Worm (Caenorhabditis elegans) whole organism, young adult: ENCODE results near the gene C01G6.9.
A peak's percentile ranks its signal among the peaks of the same experiment; 100 is the strongest.

Source experiments
- B0336.3 ChIP-seq: fragments of 200-800 bp; sonication (Bioruptor generic); IDR thresholded peaks from 2 replicates; pipeline ENCODE4 v1.3.6; 2022; ENCODE audit warnings: missing genetic modification characterization, missing compliant biosample characterization
- C06A6.2 ChIP-seq: fragments of 200-800 bp; sonication (Bioruptor generic); conservative IDR thresholded peaks from 2 replicates; pipeline ENCODE4 v1.3.6; 2022; ENCODE audit warnings: missing genetic modification characterization, missing compliant biosample characterization
- T07F8.4 ChIP-seq: sonication (generic microtip); optimal IDR thresholded peaks from 2 replicates; lab custom pipeline; 2016; ENCODE audit warnings: mild to moderate bottlenecking, missing genetic modification characterization, moderate library complexity, missing compliant biosample characterization
- Y53G8AR.9 ChIP-seq: fragments of 200-800 bp; sonication (Bioruptor generic); conservative IDR thresholded peaks from 2 replicates; pipeline ENCODE4 v1.3.6; 2022; ENCODE audit warnings: missing genetic modification reagents, missing genetic modification characterization, missing compliant biosample characterization
- atf-7 ChIP-seq: sonication (generic microtip); optimal IDR thresholded peaks from 2 replicates; lab custom pipeline; 2017; ENCODE audit warnings: mild to moderate bottlenecking, missing genetic modification characterization, missing compliant biosample characterization
- athp-1 ChIP-seq: sonication (generic microtip); optimal IDR thresholded peaks from 2 replicates; lab custom pipeline; 2017; ENCODE audit warnings: mild to moderate bottlenecking, missing genetic modification characterization, missing compliant biosample characterization
- cebp-1 ChIP-seq, 2 experiments: fragments of 200-800 bp in 1 of 2; sonication (Bioruptor generic) in 1 of 2; sonication (generic microtip) in 1 of 2; IDR thresholded peaks in 1 of 2; optimal IDR thresholded peaks in 1 of 2; 2 replicates each; pipeline versions ENCODE4 v1.3.6 to Lab custom; 2017 to 2022; ENCODE audit warnings: missing compliant biosample characterization in 2 of 2, missing genetic modification characterization in 2 of 2, mild to moderate bottlenecking in 1 of 2, missing genetic modification reagents in 1 of 2, moderate library complexity in 1 of 2
- ceh-27 ChIP-seq: fragments of 200-800 bp; sonication (Bioruptor generic); optimal IDR thresholded peaks from 2 replicates; lab custom pipeline; 2018; ENCODE audit warnings: mild to moderate bottlenecking, missing genetic modification characterization, moderate library complexity, missing compliant biosample characterization
- gei-17 ChIP-seq: fragments of 200-800 bp; sonication (Bioruptor generic); optimal IDR thresholded peaks from 2 replicates; lab custom pipeline; 2018; ENCODE audit warnings: mild to moderate bottlenecking, missing genetic modification characterization, missing compliant biosample characterization
- him-1 ChIP-seq: sonication (generic microtip); optimal IDR thresholded peaks from 2 replicates; lab custom pipeline; 2016; ENCODE audit warnings: missing genotype, missing genetic modification reagents, missing genetic modification characterization, missing compliant biosample characterization
- hmg-1.2 ChIP-seq: fragments of 200-800 bp; sonication (Bioruptor generic); IDR thresholded peaks from 2 replicates; pipeline ENCODE4 v1.3.6; 2022; ENCODE audit warnings: missing genetic modification reagents, missing genetic modification characterization, missing compliant biosample characterization
- hmg-20 ChIP-seq: fragments of 200-800 bp; sonication (Bioruptor generic); IDR thresholded peaks from 2 replicates; pipeline ENCODE4 v1.3.6; 2022; ENCODE audit warnings: missing genetic modification reagents, missing genetic modification characterization, missing compliant biosample characterization
- hrde-1 ChIP-seq: sonication (generic microtip); optimal IDR thresholded peaks from 2 replicates; lab custom pipeline; 2016; ENCODE audit warnings: missing genetic modification characterization, mild to moderate bottlenecking, missing compliant biosample characterization, moderate library complexity, missing genotype, missing genetic modification reagents, borderline replicate concordance
- lag-1 ChIP-seq: fragments of 200-800 bp; sonication (Bioruptor generic); IDR thresholded peaks from 2 replicates; pipeline ENCODE4 v1.3.6; 2022; ENCODE audit warnings: missing genetic modification reagents, missing genetic modification characterization, missing compliant biosample characterization
- let-526 ChIP-seq: fragments of 200-800 bp; sonication (Bioruptor generic); IDR thresholded peaks from 2 replicates; pipeline ENCODE4 v1.3.6; 2022; ENCODE audit warnings: missing genetic modification reagents, missing genetic modification characterization, missing compliant biosample characterization
- let-607 ChIP-seq, 2 experiments: fragments of 200-800 bp in 1 of 2; sonication (Bioruptor generic) in 1 of 2; sonication (generic microtip) in 1 of 2; optimal IDR thresholded peaks; 2 replicates each; lab custom pipeline; 2016 to 2018; ENCODE audit warnings: mild to moderate bottlenecking in 2 of 2, missing compliant biosample characterization in 2 of 2, missing genetic modification characterization in 2 of 2, moderate library complexity in 2 of 2, missing genotype in 1 of 2
- lin-35 ChIP-seq, 3 experiments: fragments of 150-350 bp in 2 of 3; sonication (generic microtip) in 1 of 3; optimal IDR thresholded peaks; 2 replicates each; lab custom pipeline; 2014 to 2018; ENCODE audit warnings: missing biosample characterization in 3 of 3, missing genetic modification characterization in 3 of 3, missing genetic modification reagents in 3 of 3
- lin-54 ChIP-seq: fragments of 200-800 bp; sonication (Bioruptor generic); optimal IDR thresholded peaks from 2 replicates; lab custom pipeline; 2018; ENCODE audit warnings: mild to moderate bottlenecking, missing genetic modification characterization, missing compliant biosample characterization
- mxl-1 ChIP-seq: sonication (generic microtip); optimal IDR thresholded peaks from 2 replicates; lab custom pipeline; 2016; ENCODE audit warnings: missing genetic modification characterization, missing compliant biosample characterization
- nfya-1 ChIP-seq: sonication (generic microtip); optimal IDR thresholded peaks from 2 replicates; lab custom pipeline; 2017; ENCODE audit warnings: antibody characterized with exemption, missing compliant biosample characterization, missing genetic modification characterization, borderline replicate concordance; ENCODE audit not compliant: insufficient read depth
- nhr-27 ChIP-seq: fragments of 200-800 bp; sonication (Bioruptor generic); optimal IDR thresholded peaks from 2 replicates; lab custom pipeline; 2018; ENCODE audit warnings: mild to moderate bottlenecking, missing genetic modification characterization, moderate library complexity, missing compliant biosample characterization
- nhr-80 ChIP-seq: sonication (generic microtip); optimal IDR thresholded peaks from 2 replicates; lab custom pipeline; 2016; ENCODE audit warnings: missing genetic modification characterization, missing compliant biosample characterization
- nhr-90 ChIP-seq: sonication (generic microtip); optimal IDR thresholded peaks from 2 replicates; lab custom pipeline; 2016; ENCODE audit warnings: missing genotype, mild to moderate bottlenecking, missing genetic modification characterization, missing compliant biosample characterization
- rcor-1 ChIP-seq: fragments of 200-800 bp; sonication (Bioruptor generic); IDR thresholded peaks from 2 replicates; pipeline ENCODE4 v1.3.6; 2022; ENCODE audit warnings: missing genetic modification reagents, missing genetic modification characterization, missing compliant biosample characterization
- snpc-4 ChIP-seq, 5 experiments: fragments of 150-350 bp in 1 of 5; sonication (generic microtip) in 4 of 5; optimal IDR thresholded peaks; 2 replicates each; lab custom pipeline; 2014 to 2018; ENCODE audit warnings: missing genetic modification characterization in 5 of 5, missing biosample characterization in 3 of 5, antibody characterized with exemption in 2 of 5, mild to moderate bottlenecking in 2 of 5, missing compliant biosample characterization in 2 of 5, missing genotype in 2 of 5, moderate library complexity in 2 of 5, missing genetic modification reagents in 1 of 5
- sptf-2 ChIP-seq: fragments of 200-800 bp; sonication (Bioruptor generic); optimal IDR thresholded peaks from 2 replicates; lab custom pipeline; 2018; ENCODE audit warnings: mild to moderate bottlenecking, missing genetic modification characterization, missing compliant biosample characterization
- tbp1 ChIP-seq: fragments of 200-800 bp; sonication (Bioruptor generic); optimal IDR thresholded peaks from 2 replicates; lab custom pipeline; 2018; ENCODE audit warnings: mild to moderate bottlenecking, missing genetic modification characterization, missing compliant biosample characterization
- unc-62 ChIP-seq: fragments of 150-350 bp; optimal IDR thresholded peaks from 2 replicates; lab custom pipeline; 2014; ENCODE audit warnings: missing biosample characterization, missing genetic modification reagents, missing genetic modification characterization
- zfh-2 ChIP-seq: fragments of 200-800 bp; sonication (Bioruptor generic); conservative IDR thresholded peaks from 2 replicates; pipeline ENCODE4 v1.3.6; 2022; ENCODE audit warnings: missing genetic modification reagents, missing genetic modification characterization, missing compliant biosample characterization
- zim-3 ChIP-seq: sonication (generic microtip); optimal IDR thresholded peaks from 2 replicates; lab custom pipeline; 2017; ENCODE audit warnings: mild to moderate bottlenecking, missing genetic modification characterization, moderate library complexity, missing compliant biosample characterization

Gene C01G6.9

DNA sequence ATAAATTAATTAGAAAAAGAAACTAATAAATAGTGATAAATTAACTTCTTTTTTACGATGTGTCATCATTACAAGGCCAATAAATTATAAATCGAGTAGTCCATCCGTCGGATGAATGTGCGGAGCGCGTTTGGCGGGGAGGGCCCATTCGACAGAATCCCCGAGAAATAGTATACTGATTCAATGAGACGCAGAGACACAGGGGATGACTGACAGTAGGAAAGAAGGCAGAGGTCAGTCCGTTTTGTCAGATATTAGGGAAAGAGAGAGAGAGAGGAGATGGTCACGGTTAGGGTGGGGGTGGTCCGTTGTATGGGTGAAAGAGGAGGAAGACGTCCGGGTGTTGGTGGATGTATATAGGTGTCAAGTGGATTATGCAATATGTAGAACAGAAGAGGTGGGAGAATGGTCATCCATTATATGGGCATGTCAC is 13.0 kb upstream of the C01G6.9 start:
- no peak for TF ChIP-seq lin-54 (GFP tag; lab: Kevin White, UChicago)
- peak; percentile 19 for TF ChIP-seq unc-62
- no peak for TF ChIP-seq hrde-1 (tag; lab: Kevin White, UChicago)
- no peak for TF ChIP-seq T07F8.4 (tag; lab: Kevin White, UChicago)
- TF ChIP-seq let-526 (GFP tag; lab: Robert Waterston, UW) = no peak
- no peak for TF ChIP-seq rcor-1 (GFP tag; lab: Robert Waterston, UW)
- TF ChIP-seq hmg-1.2 (GFP tag; lab: Robert Waterston, UW) = peak; percentile 66

DNA sequence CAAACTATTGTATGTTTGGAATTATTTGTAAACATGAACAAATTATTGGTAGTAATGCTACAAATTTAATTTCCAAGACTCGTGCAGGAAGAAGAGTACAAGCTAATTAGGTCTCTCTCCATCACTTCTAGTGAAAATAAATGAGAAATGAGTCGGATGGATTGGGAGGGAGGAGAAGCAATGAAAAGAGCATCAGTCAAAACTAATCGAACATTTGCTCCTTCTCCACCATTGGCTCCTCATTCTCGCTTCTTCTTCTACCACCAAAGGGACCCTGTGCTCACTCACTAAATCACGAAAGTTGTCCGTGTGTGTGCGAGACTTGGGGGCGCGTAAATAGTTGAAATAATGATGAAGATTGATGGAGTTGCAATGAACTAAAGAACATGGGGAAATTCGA is 11.2 kb upstream of the C01G6.9 start:
- TF ChIP-seq tbp1 (GFP tag; lab: Kevin White, UChicago) (no peak), athp-1 (tag; lab: Kevin White, UChicago) (no peak), hmg-20 (GFP tag; lab: Robert Waterston, UW) (no peak), B0336.3 (GFP tag; lab: Robert Waterston, UW) (no peak), rcor-1 (GFP tag; lab: Robert Waterston, UW) (no peak), gei-17 (GFP tag; lab: Kevin White, UChicago) (no peak), nhr-90 (tag; lab: Kevin White, UChicago) (no peak)

- TF ChIP-seq zfh-2 (GFP tag; lab: Robert Waterston, UW) (no peak), snpc-4 (GFP tag; optimal IDR thresholded peaks at IDR 0.05; lab: Kevin White, UChicago) (no peak), snpc-4 (tag; optimal IDR thresholded peaks at IDR 0.05; lab: Kevin White, UChicago) (no peak), C06A6.2 (GFP tag; lab: Robert Waterston, UW) (no peak), mxl-1 (tag; lab: Kevin White, UChicago) (no peak), ceh-27 (GFP tag; lab: Kevin White, UChicago) (no peak), atf-7 (tag; lab: Kevin White, UChicago) (no peak), nhr-90 (tag; lab: Kevin White, UChicago) (no peak), lin-35 (GFP tag; optimal IDR thresholded peaks at IDR 0.05; lab: Kevin White, UChicago) (no peak), hmg-1.2 (GFP tag; lab: Robert Waterston, UW) (no peak), lag-1 (GFP tag; lab: Robert Waterston, UW) (no peak), nhr-27 (tag; lab: Kevin White, UChicago) (no peak), sptf-2 (GFP tag; lab: Kevin White, UChicago) (no peak), him-1 (tag; lab: Kevin White, UChicago) (no peak), Y53G8AR.9 (GFP tag; lab: Robert Waterston, UW) (no peak)
- TF ChIP-seq, all 124 proteins: peak for 0
These were observed 10.0 kb upstream of the C01G6.9 start for ce11 chrII:9305575-9305974.

DNA sequence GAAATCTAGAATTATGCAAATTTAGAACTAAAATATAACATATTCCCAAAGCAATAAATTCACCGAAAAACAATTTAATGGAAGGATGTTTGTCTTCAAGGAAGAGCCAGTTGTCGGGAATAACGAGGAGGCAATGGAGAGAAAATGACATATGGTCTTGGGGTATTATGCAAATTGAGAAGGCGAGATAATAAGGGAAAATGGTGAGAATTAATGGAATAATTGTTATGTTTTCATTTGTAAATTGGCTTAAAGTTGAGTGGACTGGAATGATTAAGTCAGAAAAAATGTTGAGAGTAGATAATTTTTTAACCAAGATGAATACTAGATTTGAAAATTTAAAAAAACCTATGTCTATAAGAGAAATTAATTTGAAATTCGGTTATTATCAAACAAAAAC is 9.2 kb upstream of the C01G6.9 start:
- TF ChIP-seq nfya-1 (tag; lab: Kevin White, UChicago) = no peak

ce11 chrII:9303545-9303944 is 7.9 kb upstream of the C01G6.9 start:
- TF ChIP-seq nhr-27 (tag; lab: Kevin White, UChicago) = no peak
- no peak for TF ChIP-seq cebp-1 (GFP tag; IDR thresholded peaks at IDR 0.05; lab: Robert Waterston, UW)
- TF ChIP-seq cebp-1 (tag; optimal IDR thresholded peaks at IDR 0.05; lab: Kevin White, UChicago) = peak; percentile 77

- TF ChIP-seq nhr-80 (tag; lab: Kevin White, UChicago) = peak; percentile 90
- peak in 1 of 2 experiments; percentile 2 for TF ChIP-seq let-607 (tag; optimal IDR thresholded peaks at IDR 0.05; lab: Kevin White, UChicago)
- no peak for TF ChIP-seq cebp-1 (GFP tag; IDR thresholded peaks at IDR 0.05; lab: Robert Waterston, UW)
- TF ChIP-seq cebp-1 (tag; optimal IDR thresholded peaks at IDR 0.05; lab: Kevin White, UChicago) = peak; percentile 29
- no peak for TF ChIP-seq zim-3
These were observed 5.4 kb upstream of the C01G6.9 start for ce11 chrII:9301065-9301464.
